Worm (Caenorhabditis elegans) whole organism, L2 larva: Measurements from ENCODE around the gene ZC262.2.

Experiments
- C34F6.9 ChIP-seq: fragments of 150-350 bp; optimal IDR thresholded peaks from 2 replicates; lab custom pipeline; 2014; ENCODE audit warnings: missing biosample characterization, missing genetic modification characterization
- R02D3.7 ChIP-seq: fragments of 150-350 bp; optimal IDR thresholded peaks from 2 replicates; lab custom pipeline; 2014; ENCODE audit warnings: missing biosample characterization, missing genetic modification characterization
- Y55F3AM.14 ChIP-seq: fragments of 200-800 bp; sonication (Bioruptor generic); optimal IDR thresholded peaks from 2 replicates; lab custom pipeline; 2018; ENCODE audit warnings: mild to moderate bottlenecking, missing genetic modification characterization, missing compliant biosample characterization
- ZK546.5 ChIP-seq: sonication (generic microtip); optimal IDR thresholded peaks from 2 replicates; lab custom pipeline; 2017; ENCODE audit warnings: missing biosample characterization, missing genetic modification characterization
- aly-2 ChIP-seq: fragments of 150-350 bp; optimal IDR thresholded peaks from 2 replicates; lab custom pipeline; 2014; ENCODE audit warnings: missing biosample characterization, missing genetic modification characterization
- ama-1 ChIP-seq: fragments of 150-350 bp; optimal IDR thresholded peaks from 2 replicates; lab custom pipeline; 2018; ENCODE audit warnings: inconsistent platforms
- blmp-1 ChIP-seq: sonication (generic microtip); optimal IDR thresholded peaks from 2 replicates; lab custom pipeline; 2017; ENCODE audit warnings: missing genetic modification characterization, mild to moderate bottlenecking, missing compliant biosample characterization, antibody characterized with exemption, moderate library complexity; ENCODE audit not compliant: insufficient read depth
- ceh-16 ChIP-seq: fragments of 150-350 bp; optimal IDR thresholded peaks from 2 replicates; lab custom pipeline; 2014; ENCODE audit warnings: missing biosample characterization, missing genetic modification characterization
- ceh-82 ChIP-seq: fragments of 150-350 bp; optimal IDR thresholded peaks from 2 replicates; lab custom pipeline; 2014; ENCODE audit warnings: missing biosample characterization, missing genetic modification characterization
- dmd-4 ChIP-seq: sonication (generic microtip); optimal IDR thresholded peaks from 2 replicates; lab custom pipeline; 2017; ENCODE audit warnings: missing biosample characterization, missing genetic modification characterization
- egl-27 ChIP-seq: sonication (generic microtip); optimal IDR thresholded peaks from 3 replicates; lab custom pipeline; 2017; ENCODE audit warnings: missing biosample characterization, missing genetic modification reagents, missing genetic modification characterization
- elt-1 ChIP-seq: fragments of 150-350 bp; optimal IDR thresholded peaks from 2 replicates; lab custom pipeline; 2014; ENCODE audit warnings: missing biosample characterization, missing genetic modification characterization
- fos-1 ChIP-seq: fragments of 150-350 bp; optimal IDR thresholded peaks from 2 replicates; lab custom pipeline; 2014; ENCODE audit warnings: missing biosample characterization, missing genetic modification characterization
- gmeb-1 ChIP-seq: fragments of 150-350 bp; optimal IDR thresholded peaks from 2 replicates; lab custom pipeline; 2014; ENCODE audit warnings: missing biosample characterization, missing genetic modification characterization
- lin-13 ChIP-seq: fragments of 150-350 bp; optimal IDR thresholded peaks from 2 replicates; lab custom pipeline; 2014; ENCODE audit warnings: missing biosample characterization, missing genetic modification reagents, missing genetic modification characterization
- lin-39 ChIP-seq: fragments of 150-350 bp; optimal IDR thresholded peaks from 2 replicates; lab custom pipeline; 2014; ENCODE audit warnings: missing biosample characterization, missing genetic modification reagents, missing genetic modification characterization
- lsy-2 ChIP-seq, 2 experiments: fragments of 150-350 bp in 1 of 2; sonication (generic microtip) in 1 of 2; optimal IDR thresholded peaks; 2 replicates each; lab custom pipeline; 2014 to 2017; ENCODE audit warnings: missing biosample characterization in 2 of 2, missing genetic modification characterization in 2 of 2
- mab-5 ChIP-seq: fragments of 150-350 bp; optimal IDR thresholded peaks from 2 replicates; lab custom pipeline; 2014; ENCODE audit warnings: missing biosample characterization, missing genetic modification characterization
- mbf-1 ChIP-seq: sonication (generic microtip); optimal IDR thresholded peaks from 2 replicates; lab custom pipeline; 2017; ENCODE audit warnings: missing biosample characterization, missing genetic modification characterization
- mdl-1 ChIP-seq, 2 experiments: fragments of 150-350 bp in 1 of 2; sonication (generic microtip) in 1 of 2; optimal IDR thresholded peaks; 2 replicates each; lab custom pipeline; 2017; ENCODE audit warnings: missing biosample characterization in 2 of 2, missing genetic modification characterization in 2 of 2
- nhr-10 ChIP-seq: sonication (generic microtip); optimal IDR thresholded peaks from 2 replicates; lab custom pipeline; 2017; ENCODE audit warnings: missing biosample characterization, missing genetic modification characterization
- nhr-11 ChIP-seq: fragments of 150-350 bp; optimal IDR thresholded peaks from 2 replicates; lab custom pipeline; 2014; ENCODE audit warnings: missing biosample characterization, missing genetic modification characterization
- nhr-12 ChIP-seq: fragments of 150-350 bp; optimal IDR thresholded peaks from 2 replicates; lab custom pipeline; 2014; ENCODE audit warnings: missing biosample characterization, missing genetic modification characterization
- nhr-129 ChIP-seq: fragments of 150-350 bp; optimal IDR thresholded peaks from 2 replicates; lab custom pipeline; 2014; ENCODE audit warnings: missing biosample characterization, missing genetic modification characterization
- nhr-21 ChIP-seq: fragments of 150-350 bp; optimal IDR thresholded peaks from 2 replicates; lab custom pipeline; 2014; ENCODE audit warnings: missing biosample characterization, missing genetic modification characterization
- nhr-23 ChIP-seq: fragments of 150-350 bp; optimal IDR thresholded peaks from 2 replicates; lab custom pipeline; 2014; ENCODE audit warnings: missing biosample characterization, missing genetic modification reagents, missing genetic modification characterization
- nhr-237 ChIP-seq: fragments of 150-350 bp; optimal IDR thresholded peaks from 2 replicates; lab custom pipeline; 2014; ENCODE audit warnings: missing biosample characterization, missing genetic modification characterization
- nhr-6 ChIP-seq: fragments of 150-350 bp; optimal IDR thresholded peaks from 2 replicates; lab custom pipeline; 2014; ENCODE audit warnings: missing biosample characterization, missing genetic modification characterization
- nhr-77 ChIP-seq: fragments of 150-350 bp; optimal IDR thresholded peaks from 2 replicates; lab custom pipeline; 2014; ENCODE audit warnings: missing biosample characterization, missing genetic modification characterization
- peb-1 ChIP-seq: fragments of 150-350 bp; optimal IDR thresholded peaks from 2 replicates; lab custom pipeline; 2014; ENCODE audit warnings: missing biosample characterization, missing genetic modification characterization
- sem-4 ChIP-seq: fragments of 150-350 bp; optimal IDR thresholded peaks from 2 replicates; lab custom pipeline; 2014; ENCODE audit warnings: missing biosample characterization, missing genetic modification reagents, missing genetic modification characterization
- skn-1 ChIP-seq: sonication (generic microtip); optimal IDR thresholded peaks from 2 replicates; lab custom pipeline; 2017; ENCODE audit warnings: missing biosample characterization, missing genetic modification characterization
- sma-3 ChIP-seq: sonication (generic microtip); optimal IDR thresholded peaks from 2 replicates; lab custom pipeline; 2016; ENCODE audit warnings: missing genetic modification reagents, missing genetic modification characterization, missing compliant biosample characterization
- sma-9 ChIP-seq, 2 experiments: fragments of 150-350 bp in 1 of 2; sonication (generic microtip) in 1 of 2; optimal IDR thresholded peaks; 2 replicates each; lab custom pipeline; 2014 to 2016; ENCODE audit warnings: missing genetic modification characterization in 2 of 2, mild to moderate bottlenecking in 1 of 2, missing biosample characterization in 1 of 2, missing compliant biosample characterization in 1 of 2, missing genetic modification reagents in 1 of 2, moderate library complexity in 1 of 2
- snpc-4 ChIP-seq: fragments of 150-350 bp; optimal IDR thresholded peaks from 2 replicates; lab custom pipeline; 2014; ENCODE audit warnings: missing biosample characterization, missing genetic modification characterization
- unc-39 ChIP-seq: fragments of 150-350 bp; optimal IDR thresholded peaks from 2 replicates; lab custom pipeline; 2014; ENCODE audit warnings: missing biosample characterization, missing genetic modification characterization
- unc-55 ChIP-seq: fragments of 150-350 bp; sonication (generic microtip); optimal IDR thresholded peaks from 3 replicates; lab custom pipeline; 2014; ENCODE audit warnings: missing biosample characterization, missing genetic modification reagents, missing genetic modification characterization
- unc-62 ChIP-seq: fragments of 150-350 bp; optimal IDR thresholded peaks from 2 replicates; lab custom pipeline; 2014; ENCODE audit warnings: missing biosample characterization, missing genetic modification reagents, missing genetic modification characterization
- zag-1 ChIP-seq: fragments of 150-350 bp; optimal IDR thresholded peaks from 2 replicates; lab custom pipeline; 2014; ENCODE audit warnings: missing biosample characterization, missing genetic modification characterization
- ztf-4 ChIP-seq: fragments of 150-350 bp; optimal IDR thresholded peaks from 2 replicates; lab custom pipeline; 2014; ENCODE audit warnings: missing biosample characterization, missing genetic modification characterization

The ZC262.2 gene

DNA sequence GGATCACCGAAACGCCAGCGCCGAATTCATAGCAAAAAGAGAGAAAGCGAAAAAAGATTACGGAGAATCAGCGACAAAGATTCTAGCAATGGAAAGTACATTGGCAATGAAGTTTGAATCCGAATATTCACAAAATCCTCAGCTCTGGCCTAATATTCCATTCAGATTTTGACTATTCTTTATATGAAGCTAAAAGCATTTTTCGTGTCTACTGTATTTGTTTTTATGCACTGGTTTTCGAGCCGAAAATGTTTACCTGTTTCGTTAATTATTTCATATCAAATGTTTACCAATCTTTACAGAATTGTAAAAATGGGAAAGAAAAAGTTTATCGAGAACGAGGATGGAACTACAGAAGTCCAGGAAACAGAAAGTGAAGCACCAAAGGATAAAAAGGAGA lies 23.6 kb upstream of the ZC262.2 start, which contains the start of gene F10E9.4:
TSS of gene F10E9.4 (plus strand) at position 301 of the 400 bp plus-strand sequence.
- TF ChIP-seq ZK546.5 (no peak), sma-3 (GFP tag; lab: Kevin White, UChicago) (no peak), elt-1 (tag; lab: Kevin White, UChicago) (no peak), nhr-10 (tag; lab: Kevin White, UChicago) (no peak), zag-1 (no peak), snpc-4 (no peak), skn-1 (tag; lab: Kevin White, UChicago) (no peak), lin-13 (GFP tag; lab: Kevin White, UChicago) (no peak), blmp-1 (tag; lab: Kevin White, UChicago) (no peak), nhr-77 (tag; lab: Kevin White, UChicago) (no peak), mab-5 (tag; lab: Kevin White, UChicago) (no peak)

DNA sequence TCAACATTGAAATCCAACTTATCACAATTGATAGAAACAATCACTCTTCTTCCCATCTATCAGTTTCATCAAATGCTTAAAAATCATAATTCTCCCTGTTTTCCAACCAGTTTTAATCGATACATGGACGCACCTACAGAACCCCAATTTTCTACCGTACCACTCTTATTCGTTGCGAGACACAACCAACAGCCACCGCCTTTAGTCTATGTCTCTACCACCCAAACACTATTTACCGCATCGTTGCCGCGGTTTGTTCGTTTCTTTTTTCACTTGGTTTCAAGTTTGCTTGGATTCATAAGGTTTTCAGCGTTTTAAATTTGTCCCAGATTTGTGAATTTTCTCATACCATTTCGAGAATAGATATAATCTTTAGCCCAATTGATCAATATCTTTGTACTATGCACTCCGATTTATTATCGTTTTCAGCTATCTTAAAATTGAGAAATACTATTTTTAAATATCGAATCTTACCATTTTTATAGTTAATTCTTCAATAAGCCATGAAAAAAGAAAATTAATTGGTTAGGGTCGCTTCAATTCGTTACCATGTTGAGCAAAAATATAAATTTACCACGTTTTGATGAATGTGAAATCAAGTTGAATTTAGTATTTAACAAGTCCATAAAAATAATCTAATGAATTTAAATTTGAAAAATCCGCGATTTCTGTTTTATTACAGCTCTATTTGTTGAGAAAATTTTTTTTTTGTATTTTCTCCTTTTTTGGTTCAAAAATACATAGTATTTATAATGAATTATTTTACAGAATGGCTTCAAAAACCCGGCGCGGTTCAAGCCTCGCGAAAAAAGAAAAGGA lies 21.4 kb upstream of the ZC262.2 start, which contains the start of gene F10E9.3:
TSS of gene F10E9.3 (plus strand) at position 769 of the 819 bp plus-strand sequence.
- TF ChIP-seq mbf-1 (tag; lab: Kevin White, UChicago) (no peak), ceh-16 (tag; lab: Kevin White, UChicago) (no peak), nhr-129 (tag; lab: Kevin White, UChicago) (peak; percentile 34), sma-3 (GFP tag; lab: Kevin White, UChicago) (no peak), C34F6.9 (tag; lab: Kevin White, UChicago) (peak; percentile 11), unc-55 (GFP tag; lab: Kevin White, UChicago) (peak; percentile 43), lsy-2 (tag; optimal IDR thresholded peaks at IDR 0.05; lab: Kevin White, UChicago) (peak; percentile 19 to 96)

ce11 chrIII:8312393-8312792 lies 19.5 kb upstream of the ZC262.2 start, which contains the start of gene F10E9.2:
F10E9.2 (plus strand) TSS chrIII:8312693.
- TF ChIP-seq peb-1: no peak
- no peak for TF ChIP-seq nhr-12 (tag; lab: Kevin White, UChicago)
- TF ChIP-seq nhr-6 (tag; lab: Kevin White, UChicago): no peak
- TF ChIP-seq ztf-4 (tag; lab: Kevin White, UChicago): no peak
- TF ChIP-seq nhr-11 (tag; lab: Kevin White, UChicago): no peak
- TF ChIP-seq fos-1 (tag; lab: Kevin White, UChicago): no peak
- TF ChIP-seq skn-1 (tag; lab: Kevin White, UChicago): no peak
- no peak for TF ChIP-seq unc-62
- TF ChIP-seq nhr-10 (tag; lab: Kevin White, UChicago): no peak
- TF ChIP-seq dmd-4: no peak
- no peak for TF ChIP-seq sma-9 (GFP tag; optimal IDR thresholded peaks at IDR 0.05; lab: Kevin White, UChicago)
- TF ChIP-seq sma-9 (tag; optimal IDR thresholded peaks at IDR 0.05; lab: Kevin White, UChicago): no peak
- no peak for TF ChIP-seq mab-5 (tag; lab: Kevin White, UChicago)
- TF ChIP-seq lin-13 (GFP tag; lab: Kevin White, UChicago): no peak
- TF ChIP-seq sma-3 (GFP tag; lab: Kevin White, UChicago): no peak
- no peak for TF ChIP-seq sem-4
- no peak for TF ChIP-seq mbf-1 (tag; lab: Kevin White, UChicago)
- TF ChIP-seq lsy-2 (tag; optimal IDR thresholded peaks at IDR 0.05; lab: Kevin White, UChicago): no peak
- no peak for TF ChIP-seq ceh-16 (tag; lab: Kevin White, UChicago)

DNA sequence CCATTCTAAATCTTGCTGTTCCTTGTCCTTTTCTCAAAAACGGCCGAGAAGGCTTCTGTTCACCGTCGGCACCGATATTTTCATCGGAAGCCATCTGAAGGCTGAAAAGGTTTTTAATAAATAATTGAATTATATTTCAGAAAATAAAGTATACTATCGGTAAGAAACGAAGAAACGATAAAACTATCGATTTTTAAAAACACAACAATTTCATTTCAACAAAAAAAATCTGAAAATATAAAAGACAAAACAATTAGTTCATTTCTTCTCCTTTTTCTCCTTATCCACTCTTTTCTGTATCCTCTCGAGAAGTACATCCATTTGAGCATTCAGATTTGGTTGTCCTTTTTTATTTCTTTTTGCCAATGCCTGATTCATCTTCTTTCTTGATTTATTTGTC lies 13.4 kb upstream of the ZC262.2 start, which contains the start of gene sas-4:
TSS of gene sas-4 (minus strand) at position 101 of the 400 bp plus-strand sequence.
- TF ChIP-seq ama-1 (no peak), nhr-11 (tag; lab: Kevin White, UChicago) (no peak), sma-9 (GFP tag; optimal IDR thresholded peaks at IDR 0.05; lab: Kevin White, UChicago) (no peak), sma-9 (tag; optimal IDR thresholded peaks at IDR 0.05; lab: Kevin White, UChicago) (no peak), egl-27 (no peak), nhr-237 (no peak), Y55F3AM.14 (GFP tag; lab: Kevin White, UChicago) (no peak)

- TF ChIP-seq aly-2 (tag; lab: Kevin White, UChicago) (no peak), fos-1 (tag; lab: Kevin White, UChicago) (peak; percentile 38), nhr-237 (no peak), ceh-82 (no peak), R02D3.7 (tag; lab: Kevin White, UChicago) (no peak), lin-13 (GFP tag; lab: Kevin White, UChicago) (peak; percentile 79), nhr-77 (tag; lab: Kevin White, UChicago) (no peak), mdl-1 (tag; optimal IDR thresholded peaks at IDR 0.05; lab: Kevin White, UChicago) (no peak), blmp-1 (tag; lab: Kevin White, UChicago) (peak; percentile 12), lin-39 (tag; lab: Kevin White, UChicago) (no peak), sem-4 (peak; percentile 58), ama-1 (no peak), nhr-23 (tag; lab: Kevin White, UChicago) (no peak), unc-39 (tag; lab: Kevin White, UChicago) (no peak), gmeb-1 (tag; lab: Kevin White, UChicago) (peak; percentile 94), ztf-4 (tag; lab: Kevin White, UChicago) (no peak), nhr-21 (peak; percentile 44), ceh-16 (tag; lab: Kevin White, UChicago) (no peak), lsy-2 (tag; optimal IDR thresholded peaks at IDR 0.05; lab: Kevin White, UChicago) (peak; percentile 66 to 89), sma-9 (GFP tag; optimal IDR thresholded peaks at IDR 0.05; lab: Kevin White, UChicago) (peak; percentile 84), sma-9 (tag; optimal IDR thresholded peaks at IDR 0.05; lab: Kevin White, UChicago) (no peak), unc-55 (GFP tag; lab: Kevin White, UChicago) (peak; percentile 86), ZK546.5 (no peak)
These were observed 12.8 kb upstream of the ZC262.2 start, which contains the start of gene F10E9.11 for ce11 chrIII:8319100-8319499. F10E9.11 (minus strand) TSS chrIII:8319260.
